Fruit fly (Drosophila melanogaster): ENCODE measurements around the gene CG34377.
A peak's percentile ranks its signal among the peaks of the same experiment; 100 is the strongest.

Gene CG34377

dm6 chr3R:22356464-22357410 is 32.8 kb upstream of the CG34377 start, which contains the start of gene Sar1 (continued):
- TF ChIP-seq CG9609 (GFP tag; optimal IDR thresholded peaks at IDR 0.05) = peak; percentile 41
- TF ChIP-seq CG13424 (tag; optimal IDR thresholded peaks at IDR 0.05) = peak; percentile 25
- 0 out of 2 replicates have a peak, but pooled peaks have one; percentile 22 for TF ChIP-seq al (GFP tag; IDR thresholded peaks at IDR 0.05)
- no peak for TF ChIP-seq Kr (GFP tag; optimal IDR thresholded peaks at IDR 0.05)
- no peak for TF ChIP-seq CG4854 (GFP tag; optimal IDR thresholded peaks at IDR 0.05)
- peak; percentile 71 for TF ChIP-seq aop (GFP tag; IDR thresholded peaks at IDR 0.05)
- no peak for TF ChIP-seq CG2889 (GFP tag; IDR thresholded peaks at IDR 0.05)
- TF ChIP-seq kni (GFP tag; optimal IDR thresholded peaks at IDR 0.05) = peak; percentile 3
- peak; percentile 80 for TF ChIP-seq YL-1 (GFP tag; optimal IDR thresholded peaks at IDR 0.05)
- TF ChIP-seq C15 (GFP tag; IDR thresholded peaks at IDR 0.05) = no peak
- peak; percentile 19 to 55 for TF ChIP-seq dpn (GFP tag; optimal IDR thresholded peaks at IDR 0.05)
- TF ChIP-seq B-H2 (GFP tag; optimal IDR thresholded peaks at IDR 0.05) = peak; percentile 58
- TF ChIP-seq Drgx (GFP tag; IDR thresholded peaks at IDR 0.05) = no peak
- TF ChIP-seq NC2β (GFP tag; optimal IDR thresholded peaks at IDR 0.05) = peak; percentile 50
- TF ChIP-seq CG17568 (GFP tag; optimal IDR thresholded peaks at IDR 0.05) = peak; percentile 5
- peak; percentile 89 for TF ChIP-seq trem (tag; optimal IDR thresholded peaks at IDR 0.05)
- TF ChIP-seq CG10654 (GFP tag; optimal IDR thresholded peaks at IDR 0.05) = peak; percentile 30
- TF ChIP-seq Dref (GFP tag; IDR thresholded peaks at IDR 0.05) = peak; percentile 98
- TF ChIP-seq Nf-YC (tag; optimal IDR thresholded peaks at IDR 0.05) = no peak
- TF ChIP-seq zen (tag; optimal IDR thresholded peaks at IDR 0.05) = peak; percentile 74
- TF ChIP-seq Rx (GFP tag; IDR thresholded peaks at IDR 0.05) = no peak
- TF ChIP-seq CG12769 (tag; optimal IDR thresholded peaks at IDR 0.05) = peak; percentile 55
- TF ChIP-seq mam (GFP tag; optimal IDR thresholded peaks at IDR 0.05) = peak; percentile 46
- TF ChIP-seq kay (GFP tag; optimal IDR thresholded peaks at IDR 0.05) = no peak
- TF ChIP-seq CG16815 (GFP tag; optimal IDR thresholded peaks at IDR 0.05) = no peak
- TF ChIP-seq Xrp1 (GFP tag; IDR thresholded peaks at IDR 0.05) = no peak
- peak; percentile 86 for TF ChIP-seq Hmr (GFP tag; optimal IDR thresholded peaks at IDR 0.05)
- TF ChIP-seq nerfin-1 (tag; optimal IDR thresholded peaks at IDR 0.05) = peak; percentile 31
- peak; percentile 29 for TF ChIP-seq bcd (GFP tag; optimal IDR thresholded peaks at IDR 0.05)
- TF ChIP-seq CG4617 (GFP tag; optimal IDR thresholded peaks at IDR 0.05; ENCODE audit: borderline replicate concordance) = peak; percentile 60
- peak; percentile 72; the same call in 2 of the 3 replicates for TF ChIP-seq mld (GFP tag; IDR thresholded peaks at IDR 0.05; ENCODE audit: partially characterized antibody)
- TF ChIP-seq CG15269 (tag; optimal IDR thresholded peaks at IDR 0.05) = no peak
- peak; percentile 41 for TF ChIP-seq shn (GFP tag; optimal IDR thresholded peaks at IDR 0.05)
- peak; percentile 35 for TF ChIP-seq CG1792 (GFP tag; optimal IDR thresholded peaks at IDR 0.05)
- TF ChIP-seq H15 (GFP tag; IDR thresholded peaks at IDR 0.05) = no peak
- peak; percentile 52 for TF ChIP-seq CG7786 (GFP tag; optimal IDR thresholded peaks at IDR 0.05)
- peak; percentile 88 for TF ChIP-seq ato (GFP tag; IDR thresholded peaks at IDR 0.05; ENCODE audit: partially characterized antibody)
- peak; percentile 76 for TF ChIP-seq Elba2 (GFP tag; optimal IDR thresholded peaks at IDR 0.05)
- TF ChIP-seq ase (GFP tag; IDR thresholded peaks at IDR 0.05) = no peak
- no peak for TF ChIP-seq tgo (GFP tag; IDR thresholded peaks at IDR 0.05)
- peak; percentile 90 for TF ChIP-seq Med (GFP tag)
- TF ChIP-seq grn (GFP tag; optimal IDR thresholded peaks at IDR 0.05) = peak; percentile 6
- no peak for TF ChIP-seq cad (GFP tag; optimal IDR thresholded peaks at IDR 0.05)
- TF ChIP-seq Scr (GFP tag; IDR thresholded peaks at IDR 0.05; ENCODE audit: partially characterized antibody) = peak; percentile 90
- TF ChIP-seq gsb-n (tag; optimal IDR thresholded peaks at IDR 0.05) = peak; percentile 70
- TF ChIP-seq CG5180 (GFP tag; optimal IDR thresholded peaks at IDR 0.05) = no peak
- TF ChIP-seq CG18011 (GFP tag; optimal IDR thresholded peaks at IDR 0.05) = no peak
- TF ChIP-seq zfh1 (GFP tag; IDR thresholded peaks at IDR 0.05) = peak; percentile 23; the same call in 1 of the 3 replicates
